Fruit fly (Drosophila melanogaster): ENCODE data around the gene nSyb.

The nSyb gene

DNA sequence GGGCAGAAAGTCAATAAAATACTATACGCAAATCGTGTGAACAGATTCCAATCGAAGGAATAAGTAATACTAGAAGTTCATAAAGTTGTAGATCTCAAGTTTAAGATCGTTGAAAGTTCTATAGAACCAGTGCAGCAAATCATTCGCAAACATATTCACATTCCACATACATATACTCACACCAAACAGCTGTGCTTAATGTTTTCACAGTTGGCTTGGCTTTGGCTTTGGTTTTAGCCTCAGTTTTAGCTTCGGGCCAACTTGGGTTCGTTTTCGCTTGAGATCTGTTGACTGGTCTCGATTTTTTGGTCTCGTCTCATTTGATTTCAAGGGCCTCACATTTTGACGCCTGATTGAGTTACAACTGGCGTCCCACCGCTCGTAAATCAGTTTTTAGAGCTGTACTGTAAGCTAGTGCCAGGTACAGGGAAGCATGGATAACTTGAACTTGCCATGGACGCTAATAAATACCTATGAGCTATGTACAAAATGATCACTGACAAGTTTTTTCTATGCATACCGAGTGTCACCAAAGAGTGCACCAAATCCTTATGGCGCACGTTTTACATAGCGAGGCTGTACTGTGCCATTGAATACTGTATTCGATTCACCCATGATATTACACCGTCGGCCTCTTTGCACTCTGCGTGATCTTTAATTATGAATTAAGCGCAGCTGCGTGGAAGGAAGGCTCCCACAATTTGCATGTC is 50.3 kb downstream of the nSyb start (continued):
- TF ChIP-seq her (GFP tag; optimal IDR thresholded peaks at IDR 0.05): peak; percentile 83
- peak; percentile 45 for TF ChIP-seq CG10462 (GFP tag; optimal IDR thresholded peaks at IDR 0.05)
- TF ChIP-seq nau (GFP tag; optimal IDR thresholded peaks at IDR 0.05): peak; percentile 58
- TF ChIP-seq lmd (GFP tag; IDR thresholded peaks at IDR 0.05): peak; percentile 92
- no peak for TF ChIP-seq Opbp (GFP tag; IDR thresholded peaks at IDR 0.05; ENCODE audit: partially characterized antibody)
- TF ChIP-seq CG12299 (tag; optimal IDR thresholded peaks at IDR 0.05): peak; percentile 5
- TF ChIP-seq stwl (tag; optimal IDR thresholded peaks at IDR 0.05): no peak
- peak; percentile 94 for TF ChIP-seq dysf (GFP tag; IDR thresholded peaks at IDR 0.05)
- TF ChIP-seq Chrac-16 (GFP tag; optimal IDR thresholded peaks at IDR 0.05): peak; percentile 73
- peak; percentile 44 for TF ChIP-seq Usf (GFP tag; optimal IDR thresholded peaks at IDR 0.05)
- TF ChIP-seq CG10543 (GFP tag; optimal IDR thresholded peaks at IDR 0.05): peak; percentile 59
- TF ChIP-seq gro (GFP tag; optimal IDR thresholded peaks at IDR 0.05): peak; percentile 91
- peak; percentile 43 to 65 for TF ChIP-seq bsh (GFP tag; optimal IDR thresholded peaks at IDR 0.05)
- peak; percentile 73 for TF ChIP-seq CG16863 (GFP tag; optimal IDR thresholded peaks at IDR 0.05)
- TF ChIP-seq CG18262 (tag; optimal IDR thresholded peaks at IDR 0.05): peak; percentile 66
- TF ChIP-seq CG15514 (GFP tag; optimal IDR thresholded peaks at IDR 0.05): peak; percentile 70
- no peak for TF ChIP-seq HLH4C (GFP tag; IDR thresholded peaks at IDR 0.05; ENCODE audit: partially characterized antibody)
- peak; percentile 83 for TF ChIP-seq Fer3 (tag; optimal IDR thresholded peaks at IDR 0.05)
- TF ChIP-seq salm (tag; optimal IDR thresholded peaks at IDR 0.05): peak; percentile 26
- TF ChIP-seq CG15601 (tag; optimal IDR thresholded peaks at IDR 0.05): peak; percentile 12
- peak; percentile 29 for TF ChIP-seq jing (GFP tag; optimal IDR thresholded peaks at IDR 0.05)
- TF ChIP-seq Taf1 (GFP tag; IDR thresholded peaks at IDR 0.05): peak; percentile 70; the same call in 1 of the 2 replicates
- peak; percentile 78 for TF ChIP-seq Oaz (GFP tag; IDR thresholded peaks at IDR 0.05)
- TF ChIP-seq CG7987 (GFP tag; optimal IDR thresholded peaks at IDR 0.05): peak; percentile 47
- TF ChIP-seq mirr (GFP tag; optimal IDR thresholded peaks at IDR 0.05): peak; percentile 84
- peak; percentile 75 for TF ChIP-seq CG32767 (GFP tag; IDR thresholded peaks at IDR 0.05)
- TF ChIP-seq Nf-YA (GFP tag; IDR thresholded peaks at IDR 0.05): peak; percentile 73
- TF ChIP-seq Hsf (GFP tag; optimal IDR thresholded peaks at IDR 0.05): peak; percentile 72
- TF ChIP-seq Dll (GFP tag; IDR thresholded peaks at IDR 0.05; ENCODE audit: partially characterized antibody): no peak
- TF ChIP-seq CG9215 (GFP tag; IDR thresholded peaks at IDR 0.05): peak; percentile 82
- peak; percentile 88 for TF ChIP-seq gsb (GFP tag; IDR thresholded peaks at IDR 0.05)
- peak; percentile 46 for TF ChIP-seq CG14710 (tag; optimal IDR thresholded peaks at IDR 0.05)
- peak; percentile 6 for TF ChIP-seq fd64A (GFP tag; optimal IDR thresholded peaks at IDR 0.05)
- TF ChIP-seq trh (GFP tag; optimal IDR thresholded peaks at IDR 0.05): peak; percentile 65
- peak; percentile 45 for TF ChIP-seq Deaf1 (tag; optimal IDR thresholded peaks at IDR 0.05)
- peak; percentile 81 for TF ChIP-seq CG31224 (GFP tag; IDR thresholded peaks at IDR 0.05)
- peak; percentile 69 for TF ChIP-seq ab (GFP tag; optimal IDR thresholded peaks at IDR 0.05)
- TF ChIP-seq CG12104 (GFP tag; optimal IDR thresholded peaks at IDR 0.05): peak; percentile 68
- peak; percentile 73 for TF ChIP-seq Hmr (GFP tag; optimal IDR thresholded peaks at IDR 0.05)
- TF ChIP-seq Ets97D (GFP tag; optimal IDR thresholded peaks at IDR 0.05): peak; percentile 58
- TF ChIP-seq Gug (GFP tag; IDR thresholded peaks at IDR 0.05): peak; percentile 87
- TF ChIP-seq E2f2 (GFP tag; IDR thresholded peaks at IDR 0.05): peak; percentile 56
- no peak for TF ChIP-seq Bgb (GFP tag; IDR thresholded peaks at IDR 0.05; ENCODE audit: partially characterized antibody)
- peak; percentile 32 for TF ChIP-seq Hand (GFP tag; optimal IDR thresholded peaks at IDR 0.05)
- TF ChIP-seq Rfx (GFP tag; IDR thresholded peaks at IDR 0.05): peak; percentile 95
- TF ChIP-seq MBD-R2 (GFP tag; IDR thresholded peaks at IDR 0.05): peak; percentile 82
- TF ChIP-seq CG9727 (GFP tag; optimal IDR thresholded peaks at IDR 0.05): peak; percentile 69
- TF ChIP-seq Myb (GFP tag; optimal IDR thresholded peaks at IDR 0.05): peak; percentile 66
- TF ChIP-seq CG3995 (GFP tag; optimal IDR thresholded peaks at IDR 0.05): peak; percentile 33
